Worm (Caenorhabditis elegans) whole organism, young adult: ENCODE measurements around the gene gsto-1.
A peak's percentile ranks its signal among the peaks of the same experiment; 100 is the strongest.
"Not testable (repeated sequence)": the region's sequence is repeated elsewhere in the genome, so short reads cannot be mapped to it uniquely, and the experiment has no call there.

Experiments
- B0261.1 ChIP-seq: sonication (generic microtip); optimal IDR thresholded peaks from 2 replicates; lab custom pipeline; 2016; ENCODE audit warnings: mild to moderate bottlenecking, missing genetic modification characterization, moderate library complexity, missing compliant biosample characterization
- C17E4.6 ChIP-seq: fragments of 200-800 bp; sonication (Bioruptor generic); IDR thresholded peaks from 2 replicates; pipeline ENCODE4 v1.3.6; 2022; ENCODE audit warnings: missing genetic modification reagents, missing genetic modification characterization, missing compliant biosample characterization
- F37B4.10 ChIP-seq: fragments of 200-800 bp; sonication (Bioruptor generic); IDR thresholded peaks from 2 replicates; pipeline ENCODE4 v1.3.6; 2022; ENCODE audit warnings: missing genetic modification characterization, missing compliant biosample characterization
- F39B2.1 ChIP-seq: fragments of 200-800 bp; sonication (Bioruptor generic); IDR thresholded peaks from 2 replicates; pipeline ENCODE4 v1.3.6; 2022; ENCODE audit warnings: missing genetic modification reagents, missing genetic modification characterization, missing compliant biosample characterization
- F57C9.4 ChIP-seq: sonication (generic microtip); optimal IDR thresholded peaks from 2 replicates; lab custom pipeline; 2017; ENCODE audit warnings: mild to moderate bottlenecking, missing genetic modification characterization, missing compliant biosample characterization
- akir-1 ChIP-seq: fragments of 200-800 bp; sonication (Bioruptor generic); optimal IDR thresholded peaks from 2 replicates; lab custom pipeline; 2018; ENCODE audit warnings: mild to moderate bottlenecking, missing genetic modification characterization, moderate library complexity, missing compliant biosample characterization
- ama-1 ChIP-seq, 3 experiments: fragments of 150-350 bp in 1 of 3; sonication (generic microtip) in 2 of 3; optimal IDR thresholded peaks; 2 replicates each; lab custom pipeline; 2014 to 2018; ENCODE audit warnings: missing biosample characterization in 2 of 3, missing genetic modification characterization in 2 of 3, missing genetic modification reagents in 2 of 3
- aptf-2 ChIP-seq: fragments of 200-800 bp; sonication (Bioruptor generic); conservative IDR thresholded peaks from 2 replicates; pipeline ENCODE4 v1.3.6; 2022; ENCODE audit warnings: missing genetic modification reagents, missing genetic modification characterization, missing compliant biosample characterization
- aptf-3 ChIP-seq: fragments of 200-800 bp; sonication (Bioruptor generic); IDR thresholded peaks from 2 replicates; pipeline ENCODE4 v1.3.6; 2022; ENCODE audit warnings: missing genetic modification characterization, missing compliant biosample characterization
- atf-7 ChIP-seq: sonication (generic microtip); optimal IDR thresholded peaks from 2 replicates; lab custom pipeline; 2017; ENCODE audit warnings: mild to moderate bottlenecking, missing genetic modification characterization, missing compliant biosample characterization
- cebp-1 ChIP-seq, 2 experiments: fragments of 200-800 bp in 1 of 2; sonication (Bioruptor generic) in 1 of 2; sonication (generic microtip) in 1 of 2; IDR thresholded peaks in 1 of 2; optimal IDR thresholded peaks in 1 of 2; 2 replicates each; pipeline versions ENCODE4 v1.3.6 to Lab custom; 2017 to 2022; ENCODE audit warnings: missing compliant biosample characterization in 2 of 2, missing genetic modification characterization in 2 of 2, mild to moderate bottlenecking in 1 of 2, missing genetic modification reagents in 1 of 2, moderate library complexity in 1 of 2
- ceh-58 ChIP-seq: fragments of 200-800 bp; sonication (Bioruptor generic); IDR thresholded peaks from 2 replicates; pipeline ENCODE4 v1.3.6; 2022; ENCODE audit warnings: missing genetic modification characterization, missing compliant biosample characterization
- dox-1 ChIP-seq: fragments of 200-800 bp; sonication (Bioruptor generic); IDR thresholded peaks from 2 replicates; pipeline ENCODE4 v1.3.6; 2022; ENCODE audit warnings: missing genetic modification reagents, missing genetic modification characterization, missing compliant biosample characterization
- egl-18 ChIP-seq: fragments of 200-800 bp; sonication (Bioruptor generic); IDR thresholded peaks from 2 replicates; pipeline ENCODE4 v1.3.6; 2022; ENCODE audit warnings: missing genetic modification reagents, missing genetic modification characterization, missing compliant biosample characterization
- egl-44 ChIP-seq: fragments of 200-800 bp; sonication (Bioruptor generic); IDR thresholded peaks from 2 replicates; pipeline ENCODE4 v1.3.6; 2022; ENCODE audit warnings: missing genetic modification reagents, missing genetic modification characterization, missing compliant biosample characterization
- egrh-3 ChIP-seq: fragments of 200-800 bp; sonication (Bioruptor generic); IDR thresholded peaks from 2 replicates; pipeline ENCODE4 v1.3.6; 2022; ENCODE audit warnings: missing genetic modification reagents, missing genetic modification characterization, missing compliant biosample characterization
- hmg-1.2 ChIP-seq: fragments of 200-800 bp; sonication (Bioruptor generic); IDR thresholded peaks from 2 replicates; pipeline ENCODE4 v1.3.6; 2022; ENCODE audit warnings: missing genetic modification reagents, missing genetic modification characterization, missing compliant biosample characterization
- hmg-20 ChIP-seq: fragments of 200-800 bp; sonication (Bioruptor generic); IDR thresholded peaks from 2 replicates; pipeline ENCODE4 v1.3.6; 2022; ENCODE audit warnings: missing genetic modification reagents, missing genetic modification characterization, missing compliant biosample characterization
- let-607 ChIP-seq, 2 experiments: fragments of 200-800 bp in 1 of 2; sonication (Bioruptor generic) in 1 of 2; sonication (generic microtip) in 1 of 2; optimal IDR thresholded peaks; 2 replicates each; lab custom pipeline; 2016 to 2018; ENCODE audit warnings: mild to moderate bottlenecking in 2 of 2, missing compliant biosample characterization in 2 of 2, missing genetic modification characterization in 2 of 2, moderate library complexity in 2 of 2, missing genotype in 1 of 2
- madf-6 ChIP-seq: fragments of 200-800 bp; sonication (Bioruptor generic); IDR thresholded peaks from 2 replicates; pipeline ENCODE4 v1.3.6; 2022; ENCODE audit warnings: missing genetic modification reagents, missing genetic modification characterization, missing compliant biosample characterization
- madf-8 ChIP-seq: fragments of 200-800 bp; sonication (Bioruptor generic); conservative IDR thresholded peaks from 2 replicates; pipeline ENCODE4 v1.3.6; 2022; ENCODE audit warnings: missing genetic modification reagents, missing genetic modification characterization, missing compliant biosample characterization
- nfya-2 ChIP-seq: fragments of 200-800 bp; sonication (Bioruptor generic); IDR thresholded peaks from 2 replicates; pipeline ENCODE4 v1.3.6; 2022; ENCODE audit warnings: missing genetic modification reagents, missing genetic modification characterization, missing compliant biosample characterization
- nfyb-1 ChIP-seq: fragments of 200-800 bp; sonication (Bioruptor generic); IDR thresholded peaks from 2 replicates; pipeline ENCODE4 v1.3.6; 2022; ENCODE audit warnings: missing genetic modification reagents, missing genetic modification characterization, missing compliant biosample characterization
- pbrm-1 ChIP-seq: fragments of 200-800 bp; sonication (Bioruptor generic); IDR thresholded peaks from 2 replicates; pipeline ENCODE4 v1.3.6; 2022; ENCODE audit warnings: missing genetic modification reagents, missing genetic modification characterization, missing compliant biosample characterization
- pha-4 ChIP-seq: fragments of 150-350 bp; sonication (generic microtip); optimal IDR thresholded peaks from 2 replicates; lab custom pipeline; 2014; ENCODE audit warnings: missing biosample characterization, missing genetic modification reagents, missing genetic modification characterization
- rpc-1 ChIP-seq, 2 experiments: fragments of 150-350 bp in 1 of 2; sonication (generic microtip) in 1 of 2; optimal IDR thresholded peaks; 2 replicates each; lab custom pipeline; 2014 to 2018; ENCODE audit warnings: missing biosample characterization in 1 of 2, missing genetic modification characterization in 1 of 2, missing genetic modification reagents in 1 of 2, missing genotype in 1 of 2
- snpc-1.3 ChIP-seq: sonication (generic microtip); optimal IDR thresholded peaks from 2 replicates; lab custom pipeline; 2017; ENCODE audit warnings: missing genetic modification characterization, mild to moderate bottlenecking, missing compliant biosample characterization, antibody characterized with exemption, moderate library complexity, missing genotype, missing genetic modification reagents; ENCODE audit not compliant: insufficient read depth
- snpc-4 ChIP-seq, 5 experiments: fragments of 150-350 bp in 1 of 5; sonication (generic microtip) in 4 of 5; optimal IDR thresholded peaks; 2 replicates each; lab custom pipeline; 2014 to 2018; ENCODE audit warnings: missing genetic modification characterization in 5 of 5, missing biosample characterization in 3 of 5, antibody characterized with exemption in 2 of 5, mild to moderate bottlenecking in 2 of 5, missing compliant biosample characterization in 2 of 5, missing genotype in 2 of 5, moderate library complexity in 2 of 5, missing genetic modification reagents in 1 of 5
- tbp1 ChIP-seq: fragments of 200-800 bp; sonication (Bioruptor generic); optimal IDR thresholded peaks from 2 replicates; lab custom pipeline; 2018; ENCODE audit warnings: mild to moderate bottlenecking, missing genetic modification characterization, missing compliant biosample characterization
- ztf-25 ChIP-seq: fragments of 200-800 bp; sonication (Bioruptor generic); IDR thresholded peaks from 2 replicates; pipeline ENCODE4 v1.3.6; 2022; ENCODE audit warnings: missing genetic modification reagents, missing genetic modification characterization, missing compliant biosample characterization
- ztf-28 ChIP-seq: fragments of 200-800 bp; sonication (Bioruptor generic); IDR thresholded peaks from 2 replicates; pipeline ENCODE4 v1.3.6; 2022; ENCODE audit warnings: missing genetic modification reagents, missing genetic modification characterization, missing compliant biosample characterization

gsto-1 gene

ce11 chrIII:7964281-7964680 lies 17.5 kb upstream of the gsto-1 start, which contains the start of gene F54H12.2:
Gene F54H12.2 (plus strand): TSS chrIII:7964581.
- not testable (repeated sequence) for TF ChIP-seq pbrm-1; F39B2.1 (GFP tag; lab: Robert Waterston, UW); akir-1 (GFP tag; lab: Kevin White, UChicago)

- not testable (repeated sequence) for TF ChIP-seq egrh-3 (GFP tag; lab: Robert Waterston, UW); egl-18 (GFP tag; lab: Robert Waterston, UW); snpc-4 (GFP tag; optimal IDR thresholded peaks at IDR 0.05; lab: Kevin White, UChicago); snpc-4 (tag; optimal IDR thresholded peaks at IDR 0.05; lab: Kevin White, UChicago)
- TF ChIP-seq, all 124 proteins: peak for 0; not testable (repeated sequence) for 124
Observed at ce11 chrIII:7962641-7963040, 15.8 kb upstream of the gsto-1 start, which contains the start of gene F54H12.4. Gene F54H12.4 (minus strand): TSS chrIII:7962741.

ce11 chrIII:7958922-7959609 lies 12.2 kb upstream of the gsto-1 start, which contains the start of gene F54H12.10:
Gene F54H12.10 (minus strand): TSS chrIII:7958972.
- TF ChIP-seq nfyb-1 (GFP tag; lab: Robert Waterston, UW) (peak; percentile 58; the same call in 1 of the 2 replicates), tbp1 (GFP tag; lab: Kevin White, UChicago) (peak; percentile 0), hmg-1.2 (peak; percentile 72; the same call in 1 of the 2 replicates), cebp-1 (tag; optimal IDR thresholded peaks at IDR 0.05; lab: Kevin White, UChicago) (peak; percentile 40), rpc-1 (optimal IDR thresholded peaks at IDR 0.05; lab: Kevin White, UChicago) (peak; percentile 32), rpc-1 (tag; optimal IDR thresholded peaks at IDR 0.05; lab: Kevin White, UChicago) (peak; percentile 66), B0261.1 (tag; lab: Kevin White, UChicago) (peak; percentile 43)
- TF ChIP-seq cebp-1 (GFP tag; IDR thresholded peaks at IDR 0.05; lab: Robert Waterston, UW) = not testable (repeated sequence)
- TF ChIP-seq, all 124 proteins: peak for 6; not testable (repeated sequence) for 118

- TF ChIP-seq ama-1 (optimal IDR thresholded peaks at IDR 0.05; lab: Kevin White, UChicago) (no peak), ama-1 (GFP tag; optimal IDR thresholded peaks at IDR 0.05; lab: Kevin White, UChicago) (no peak), cebp-1 (GFP tag; IDR thresholded peaks at IDR 0.05; lab: Robert Waterston, UW) (no peak), cebp-1 (tag; optimal IDR thresholded peaks at IDR 0.05; lab: Kevin White, UChicago) (no peak), F57C9.4 (tag; lab: Kevin White, UChicago) (no peak), hmg-1.2 (peak; percentile 85), atf-7 (no peak)
Observed at ce11 chrIII:7958085-7958484, 11.3 kb upstream of the gsto-1 start, which contains the start of gene C29E4.11. Gene C29E4.11 (minus strand): TSS chrIII:7958114.

ce11 chrIII:7956965-7957364 lies 10.1 kb upstream of the gsto-1 start, which contains the start of gene C29E4.9:
Gene C29E4.9 (minus strand): TSS chrIII:7957065.
- TF ChIP-seq let-607 (tag; optimal IDR thresholded peaks at IDR 0.05; lab: Kevin White, UChicago) (no peak), dox-1 (GFP tag; lab: Robert Waterston, UW) (no peak), snpc-1.3 (tag; lab: Kevin White, UChicago) (no peak), ztf-28 (GFP tag; lab: Robert Waterston, UW) (no peak), aptf-2 (GFP tag; lab: Robert Waterston, UW) (no peak), nfya-2 (GFP tag; lab: Robert Waterston, UW) (no peak), pha-4 (tag; lab: Kevin White, UChicago) (no peak)
- TF ChIP-seq, all 124 proteins: peak for 0

- TF ChIP-seq pbrm-1 (peak; percentile 57; the same call in 1 of the 2 replicates), egrh-3 (GFP tag; lab: Robert Waterston, UW) (peak; percentile 30; the same call in 1 of the 2 replicates), egl-44 (GFP tag; lab: Robert Waterston, UW) (peak; percentile 91), madf-6 (GFP tag; lab: Robert Waterston, UW) (peak; percentile 71), ztf-25 (GFP tag; lab: Robert Waterston, UW) (0 out of 2 replicates have a peak, but pooled peaks have one; percentile 42), F37B4.10 (GFP tag; lab: Robert Waterston, UW) (0 out of 2 replicates have a peak, but pooled peaks have one; percentile 78), aptf-2 (GFP tag; lab: Robert Waterston, UW) (0 out of 2 replicates have a peak, but pooled peaks have one; percentile 26), tbp1 (GFP tag; lab: Kevin White, UChicago) (peak; percentile 71), aptf-3 (GFP tag; lab: Robert Waterston, UW) (peak; percentile 84; the same call in 1 of the 2 replicates), F39B2.1 (GFP tag; lab: Robert Waterston, UW) (0 out of 2 replicates have a peak, but pooled peaks have one; percentile 63), hmg-20 (GFP tag; lab: Robert Waterston, UW) (peak; percentile 26; the same call in 1 of the 2 replicates), madf-8 (0 out of 2 replicates have a peak, but pooled peaks have one; percentile 9), C17E4.6 (GFP tag; lab: Robert Waterston, UW) (peak; percentile 61; the same call in 1 of the 2 replicates), ceh-58 (GFP tag; lab: Robert Waterston, UW) (0 out of 2 replicates have a peak, but pooled peaks have one; percentile 85)
Observed at ce11 chrIII:7953688-7954313, 7.0 kb upstream of the gsto-1 start.
